Fruit fly (Drosophila melanogaster) whole organism, embryonic: ENCODE results near the gene Syx1A.

Experiments
- Aef1 ChIP-seq: fragments of 200-800 bp; sonication (Bioruptor generic); IDR thresholded peaks from 3 replicates; pipeline ENCODE4 v1.3.6; 2022; ENCODE audit warnings: missing biosample characterization, missing genetic modification characterization
- Antp ChIP-seq: fragments of 200-800 bp; sonication (Bioruptor generic); optimal IDR thresholded peaks from 3 replicates; lab custom pipeline; 2016; ENCODE audit warnings: missing biosample characterization, missing genetic modification characterization
- Atf3 ChIP-seq: fragments of 200-800 bp; sonication (Bioruptor generic); optimal IDR thresholded peaks from 3 replicates; lab custom pipeline; 2016; ENCODE audit warnings: missing biosample characterization, missing genetic modification characterization
- Bdp1 ChIP-seq: fragments of 200-800 bp; sonication (Bioruptor generic); optimal IDR thresholded peaks from 3 replicates; lab custom pipeline; 2016; ENCODE audit warnings: missing biosample characterization, missing genetic modification characterization
- CG10267 ChIP-seq: fragments of 200-800 bp; sonication (Bioruptor generic); optimal IDR thresholded peaks from 2 replicates; lab custom pipeline; 2018; ENCODE audit warnings: missing biosample characterization, mild to moderate bottlenecking, missing genetic modification characterization, moderate library complexity
- CG10321 ChIP-seq: fragments of 200-800 bp; sonication (Bioruptor generic); IDR thresholded peaks from 2 replicates; pipeline ENCODE4 v1.3.6; 2022; ENCODE audit warnings: missing biosample characterization, missing genetic modification characterization
- CG15011 ChIP-seq: fragments of 200-800 bp; sonication (Bioruptor generic); optimal IDR thresholded peaks from 3 replicates; lab custom pipeline; 2018; ENCODE audit warnings: missing biosample characterization, mild to moderate bottlenecking, missing genetic modification characterization
- CG2202 ChIP-seq: fragments of 200-800 bp; sonication (Bioruptor generic); optimal IDR thresholded peaks from 2 replicates; lab custom pipeline; 2018; ENCODE audit warnings: missing biosample characterization, mild to moderate bottlenecking, missing genetic modification characterization
- CG31441 ChIP-seq: fragments of 200-800 bp; sonication (Bioruptor generic); IDR thresholded peaks from 2 replicates; pipeline ENCODE4 v1.3.6; 2022; ENCODE audit warnings: missing biosample characterization, missing genetic modification characterization
- CG3163 ChIP-seq: fragments of 200-800 bp; sonication (Bioruptor generic); optimal IDR thresholded peaks from 3 replicates; lab custom pipeline; 2016; ENCODE audit warnings: missing biosample characterization, missing genetic modification characterization
- CG32767 ChIP-seq: fragments of 200-800 bp; sonication (Bioruptor generic); IDR thresholded peaks from 2 replicates; pipeline ENCODE4 v1.3.6; 2022; ENCODE audit warnings: missing biosample characterization, missing genetic modification characterization
- CG3847 ChIP-seq: fragments of 200-800 bp; sonication (Bioruptor generic); IDR thresholded peaks from 2 replicates; pipeline ENCODE4 v1.3.6; 2022; ENCODE audit warnings: missing biosample characterization, missing genetic modification characterization
- CG4617 ChIP-seq: fragments of 200-800 bp; sonication (Bioruptor generic); optimal IDR thresholded peaks from 3 replicates; lab custom pipeline; 2016; ENCODE audit warnings: missing biosample characterization, missing genetic modification characterization, borderline replicate concordance
- CG6654 ChIP-seq: fragments of 200-800 bp; sonication (Bioruptor generic); optimal IDR thresholded peaks from 2 replicates; lab custom pipeline; 2017; ENCODE audit warnings: missing biosample characterization, mild to moderate bottlenecking, missing genetic modification characterization
- CG6854 ChIP-seq: fragments of 200-800 bp; sonication (Bioruptor generic); optimal IDR thresholded peaks from 3 replicates; lab custom pipeline; 2017; ENCODE audit warnings: missing biosample characterization, mild to moderate bottlenecking, missing genetic modification characterization
- CG8281 ChIP-seq: fragments of 200-800 bp; sonication (Bioruptor generic); optimal IDR thresholded peaks from 2 replicates; lab custom pipeline; 2018; ENCODE audit warnings: missing biosample characterization, mild to moderate bottlenecking, missing genetic modification characterization, moderate library complexity
- CG9876 ChIP-seq: fragments of 200-800 bp; sonication (Bioruptor generic); optimal IDR thresholded peaks from 2 replicates; lab custom pipeline; 2016; ENCODE audit warnings: missing biosample characterization, missing genetic modification characterization
- CoRest ChIP-seq: fragments of 200-800 bp; sonication (Bioruptor generic); optimal IDR thresholded peaks from 3 replicates; lab custom pipeline; 2018; ENCODE audit warnings: missing biosample characterization, mild to moderate bottlenecking, missing genetic modification characterization, moderate library complexity
- D19B ChIP-seq: fragments of 200-800 bp; sonication (Bioruptor generic); optimal IDR thresholded peaks from 2 replicates; lab custom pipeline; 2017; ENCODE audit warnings: missing biosample characterization, mild to moderate bottlenecking, missing genetic modification characterization
- Dip3 ChIP-seq: fragments of 200-800 bp; sonication (Bioruptor generic); optimal IDR thresholded peaks from 3 replicates; lab custom pipeline; 2016; ENCODE audit warnings: missing biosample characterization, missing genetic modification characterization
- Drgx ChIP-seq: fragments of 200-800 bp; sonication (Bioruptor generic); IDR thresholded peaks from 2 replicates; pipeline ENCODE4 v1.3.6; 2022; ENCODE audit warnings: missing biosample characterization, missing genetic modification characterization
- Ets65A ChIP-seq: fragments of 200-800 bp; sonication (Bioruptor generic); peaks from one replicate; lab custom pipeline; 2016; ENCODE audit warnings: missing biosample characterization, missing genetic modification characterization
- HLH3B ChIP-seq: fragments of 200-800 bp; sonication (Bioruptor generic); IDR thresholded peaks from 2 replicates; pipeline ENCODE4 v1.3.6; 2022; ENCODE audit warnings: missing biosample characterization, missing genetic modification characterization
- HmgD ChIP-seq: fragments of 200-800 bp; sonication (Bioruptor generic); optimal IDR thresholded peaks from 3 replicates; lab custom pipeline; 2016; ENCODE audit warnings: missing biosample characterization, missing genetic modification characterization
- Max ChIP-seq: fragments of 200-800 bp; sonication (Bioruptor generic); optimal IDR thresholded peaks from 2 replicates; lab custom pipeline; 2016; ENCODE audit warnings: missing biosample characterization, mild to moderate bottlenecking, missing genetic modification characterization
- Pdp1 ChIP-seq, 2 experiments: fragments of 200-800 bp; sonication (Bioruptor generic); optimal IDR thresholded peaks; 3 replicates each; lab custom pipeline; 2016; ENCODE audit warnings: missing biosample characterization in 2 of 2, missing genetic modification characterization in 2 of 2, mild to moderate bottlenecking in 1 of 2, moderate library complexity in 1 of 2
- Taf1 ChIP-seq: fragments of 200-800 bp; sonication (Bioruptor generic); IDR thresholded peaks from 2 replicates; pipeline ENCODE4 v1.3.6; 2022; ENCODE audit warnings: missing biosample characterization, missing genetic modification characterization
- Vsx1 ChIP-seq: fragments of 200-800 bp; sonication (Bioruptor generic); optimal IDR thresholded peaks from 2 replicates; lab custom pipeline; 2017; ENCODE audit warnings: missing biosample characterization, mild to moderate bottlenecking, missing genetic modification characterization, missing genetic modification reagents
- ash1 ChIP-seq: fragments of 200-800 bp; sonication (Bioruptor generic); optimal IDR thresholded peaks from 2 replicates; lab custom pipeline; 2018; ENCODE audit warnings: missing biosample characterization, mild to moderate bottlenecking, missing genetic modification characterization
- bab2 ChIP-seq: fragments of 200-800 bp; sonication (Bioruptor generic); optimal IDR thresholded peaks from 2 replicates; lab custom pipeline; 2016; ENCODE audit warnings: missing biosample characterization, missing genetic modification characterization
- bigmax ChIP-seq: fragments of 200-800 bp; sonication (Bioruptor generic); optimal IDR thresholded peaks from 2 replicates; lab custom pipeline; 2018; ENCODE audit warnings: missing biosample characterization, mild to moderate bottlenecking, missing genetic modification characterization
- bowl ChIP-seq: fragments of 200-800 bp; sonication (Bioruptor generic); IDR thresholded peaks from 2 replicates; pipeline ENCODE4 v1.3.6; 2022; ENCODE audit warnings: missing biosample characterization, missing genetic modification characterization
- dm ChIP-seq: fragments of 200-800 bp; sonication (Bioruptor generic); optimal IDR thresholded peaks from 3 replicates; lab custom pipeline; 2016; ENCODE audit warnings: missing biosample characterization, missing genetic modification characterization
- dmrt99B ChIP-seq: fragments of 200-800 bp; sonication (Bioruptor generic); optimal IDR thresholded peaks from 2 replicates; lab custom pipeline; 2018; ENCODE audit warnings: missing biosample characterization, mild to moderate bottlenecking, missing genetic modification characterization, moderate library complexity
- esg ChIP-seq: fragments of 200-800 bp; sonication (Bioruptor generic); conservative IDR thresholded peaks from 2 replicates; pipeline ENCODE4 v1.3.6; 2022; ENCODE audit warnings: missing biosample characterization, missing genetic modification characterization
- exex ChIP-seq: fragments of 200-800 bp; sonication (Bioruptor generic); optimal IDR thresholded peaks from 4 replicates; lab custom pipeline; 2018; ENCODE audit warnings: missing biosample characterization, mild to moderate bottlenecking, missing genetic modification characterization, moderate library complexity
- eyg ChIP-seq: fragments of 200-800 bp; sonication (Bioruptor generic); optimal IDR thresholded peaks from 3 replicates; lab custom pipeline; 2016; ENCODE audit warnings: missing biosample characterization, missing genetic modification characterization
- grn ChIP-seq: fragments of 200-800 bp; sonication (Bioruptor generic); optimal IDR thresholded peaks from 3 replicates; lab custom pipeline; 2017; ENCODE audit warnings: missing biosample characterization, missing genetic modification characterization
- gsb ChIP-seq: fragments of 200-800 bp; sonication (Bioruptor generic); IDR thresholded peaks from 2 replicates; pipeline ENCODE4 v1.3.6; 2022; ENCODE audit warnings: missing biosample characterization, missing genetic modification characterization
- gsb-n ChIP-seq: fragments of 200-800 bp; sonication (Bioruptor generic); optimal IDR thresholded peaks from 3 replicates; lab custom pipeline; 2018; ENCODE audit warnings: missing biosample characterization, mild to moderate bottlenecking, missing genetic modification characterization
- lbe ChIP-seq: fragments of 200-800 bp; sonication (Bioruptor generic); optimal IDR thresholded peaks from 2 replicates; lab custom pipeline; 2016; ENCODE audit warnings: missing biosample characterization, mild to moderate bottlenecking, missing genetic modification characterization
- lov ChIP-seq, 2 experiments: fragments of 200-800 bp in 1 of 2; fragments of >200 bp in 1 of 2; sonication (Bioruptor generic) in 1 of 2; IDR thresholded peaks in 1 of 2; optimal IDR thresholded peaks in 1 of 2; 2 replicates in 1 of 2; 3 replicates in 1 of 2; pipeline versions ENCODE4 v1.3.6 to Lab custom; 2017 to 2022; ENCODE audit warnings: missing biosample characterization in 1 of 2, missing genetic modification characterization in 1 of 2
- pan ChIP-seq, 4 experiments: fragments of >200 bp in 3 of 4; fragments of 200-800 bp in 1 of 4; sonication (Bioruptor generic) in 1 of 4; optimal IDR thresholded peaks in 3 of 4; IDR thresholded peaks in 1 of 4; 2 replicates each; pipeline versions ENCODE4 v1.3.6 to Lab custom; 2017 to 2022; ENCODE audit warnings: missing biosample characterization in 2 of 4, missing genetic modification characterization in 2 of 4, mixed read lengths in 1 of 4
- prd ChIP-seq, 3 experiments: fragments of >200 bp in 2 of 3; fragments of 200-800 bp in 1 of 3; sonication (Bioruptor generic) in 1 of 3; optimal IDR thresholded peaks in 2 of 3; IDR thresholded peaks in 1 of 3; 2 replicates in 2 of 3; 3 replicates in 1 of 3; pipeline versions ENCODE4 v1.3.6 to Lab custom; 2017 to 2022; ENCODE audit warnings: missing biosample characterization in 1 of 3, missing genetic modification characterization in 1 of 3
- psq ChIP-seq: fragments of 200-800 bp; sonication (Bioruptor generic); optimal IDR thresholded peaks from 2 replicates; lab custom pipeline; 2017; ENCODE audit warnings: missing biosample characterization, missing genetic modification characterization
- slbo ChIP-seq: fragments of 200-800 bp; sonication (Bioruptor generic); IDR thresholded peaks from 2 replicates; pipeline ENCODE4 v1.3.6; 2022; ENCODE audit warnings: missing biosample characterization, missing genetic modification characterization
- so ChIP-seq: fragments of 200-800 bp; sonication (Bioruptor generic); IDR thresholded peaks from 3 replicates; pipeline ENCODE4 v1.3.6; 2022; ENCODE audit warnings: missing biosample characterization, missing genetic modification characterization
- sob ChIP-seq: fragments of 200-800 bp; sonication (Bioruptor generic); IDR thresholded peaks from 2 replicates; pipeline ENCODE4 v1.3.6; 2022; ENCODE audit warnings: missing biosample characterization, missing genetic modification characterization
- sug ChIP-seq: fragments of 200-800 bp; optimal IDR thresholded peaks from 2 replicates; lab custom pipeline; 2019; ENCODE audit warnings: missing biosample characterization, mild to moderate bottlenecking, missing genetic modification characterization, moderate library complexity

The Syx1A gene

DNA sequence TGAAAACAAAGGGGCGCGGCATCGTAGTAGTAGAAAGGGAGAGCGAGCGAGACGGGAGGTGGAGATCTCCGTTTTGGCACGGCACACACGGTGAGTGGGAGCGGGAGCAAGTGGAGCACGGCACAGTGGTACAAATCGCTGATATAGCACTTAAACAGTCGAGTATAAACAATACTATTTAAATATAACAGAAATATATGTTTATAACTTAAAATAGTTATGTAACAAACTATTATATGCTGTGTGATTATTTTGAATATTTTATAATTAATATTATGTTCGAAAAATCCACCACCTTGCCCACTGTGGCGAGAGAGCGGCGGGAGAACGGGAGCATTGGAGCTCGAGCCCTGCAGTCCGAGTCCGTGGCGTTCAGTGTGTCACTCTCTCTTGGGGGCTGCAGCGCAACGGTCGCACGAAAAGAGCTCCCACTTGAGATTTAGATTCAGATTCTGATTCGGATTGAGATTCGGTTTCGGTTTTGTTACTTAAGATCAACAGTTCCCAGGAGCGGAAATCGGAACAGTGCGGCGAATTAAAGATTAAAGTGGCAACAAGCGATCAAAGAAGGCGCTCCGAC lies 35.5 kb upstream of the Syx1A start, which contains the start of gene Kal1 (continued):
- TF ChIP-seq lov (optimal IDR thresholded peaks at IDR 0.05; lab: Kevin White, UChicago), result no peak
- peak; percentile 90 for TF ChIP-seq lov (GFP tag; IDR thresholded peaks at IDR 0.05; lab: Robert Waterston, UW)
- TF ChIP-seq HmgD (GFP tag; lab: Kevin White, UChicago), result no peak
- no peak for TF ChIP-seq Dip3 (GFP tag; lab: Kevin White, UChicago)
- peak; percentile 69 for TF ChIP-seq gsb (GFP tag; lab: Robert Waterston, UW)
- peak; percentile 54 for TF ChIP-seq sug (tag; lab: Kevin White, UChicago)
- peak; percentile 82 for TF ChIP-seq Aef1
- TF ChIP-seq CG32767 (GFP tag; lab: Robert Waterston, UW), result peak; percentile 95
- no peak for TF ChIP-seq CG9876 (GFP tag; lab: Kevin White, UChicago)
- TF ChIP-seq eyg (GFP tag; lab: Kevin White, UChicago), result no peak
- peak; percentile 94 for TF ChIP-seq CG2202 (tag; lab: Kevin White, UChicago)
- peak; percentile 99 for TF ChIP-seq Drgx (GFP tag; lab: Robert Waterston, UW)
- peak; percentile 80 for TF ChIP-seq slbo (GFP tag; lab: Robert Waterston, UW)
- peak; percentile 53; the same call in 1 of the 2 replicates for TF ChIP-seq Taf1 (GFP tag; lab: Robert Waterston, UW)
- peak; percentile 30 for TF ChIP-seq D19B (GFP tag; lab: Kevin White, UChicago)
- TF ChIP-seq sob (GFP tag; lab: Robert Waterston, UW), result peak; percentile 90
- TF ChIP-seq CG31441 (GFP tag; lab: Robert Waterston, UW), result peak; percentile 96
- TF ChIP-seq CG4617 (GFP tag; lab: Kevin White, UChicago), result peak; percentile 65
- no peak for TF ChIP-seq dm (GFP tag; lab: Kevin White, UChicago)
- no peak for TF ChIP-seq CG3163 (GFP tag; lab: Kevin White, UChicago)
- TF ChIP-seq CoRest (tag; lab: Kevin White, UChicago), result peak; percentile 90
- peak; percentile 19 to 71 for TF ChIP-seq Pdp1 (GFP tag; optimal IDR thresholded peaks at IDR 0.05; lab: Kevin White, UChicago)
- TF ChIP-seq CG8281 (tag; lab: Kevin White, UChicago), result peak; percentile 70
- no peak for TF ChIP-seq Antp (GFP tag; lab: Kevin White, UChicago)
- TF ChIP-seq pan (optimal IDR thresholded peaks at IDR 0.05; lab: Kevin White, UChicago), result no peak
- TF ChIP-seq pan (GFP tag; optimal IDR thresholded peaks at IDR 0.05 in 1 of 2, IDR thresholded peaks at IDR 0.05 in 1 of 2), result peak in 1 of 2 experiments; percentile 94
- no peak for TF ChIP-seq bigmax (GFP tag; lab: Kevin White, UChicago)
- TF ChIP-seq Ets65A (GFP tag; lab: Kevin White, UChicago), result peak; percentile 85
- peak; percentile 55; the same call in 1 of the 2 replicates for TF ChIP-seq CG10321
- peak; percentile 56 for TF ChIP-seq exex (tag; lab: Kevin White, UChicago)
- peak; percentile 74 for TF ChIP-seq Max (GFP tag; lab: Kevin White, UChicago)
- peak; percentile 24 for TF ChIP-seq bab2
- peak; percentile 86 for TF ChIP-seq CG6854 (GFP tag; lab: Kevin White, UChicago)
- TF ChIP-seq Vsx1 (GFP tag; lab: Kevin White, UChicago), result peak; percentile 86
- TF ChIP-seq Bdp1 (GFP tag; lab: Kevin White, UChicago), result no peak
- peak; percentile 96 for TF ChIP-seq lbe
- TF ChIP-seq so (GFP tag; lab: Robert Waterston, UW), result peak; percentile 97
- peak; percentile 11 for TF ChIP-seq grn (GFP tag; lab: Kevin White, UChicago)
- TF ChIP-seq gsb-n (tag; lab: Kevin White, UChicago), result peak; percentile 97
- peak; percentile 85 for TF ChIP-seq bowl
- no peak for TF ChIP-seq prd (optimal IDR thresholded peaks at IDR 0.05; lab: Kevin White, UChicago)
- TF ChIP-seq prd (GFP tag; IDR thresholded peaks at IDR 0.05; lab: Robert Waterston, UW), result peak; percentile 91
- peak; percentile 91 for TF ChIP-seq CG10267 (tag; lab: Kevin White, UChicago)
- peak; percentile 96 for TF ChIP-seq dmrt99B
- TF ChIP-seq CG3847 (GFP tag; lab: Robert Waterston, UW), result peak; percentile 87
- TF ChIP-seq esg, result peak; percentile 86
- TF ChIP-seq ash1, result no peak
- TF ChIP-seq CG15011 (GFP tag; lab: Kevin White, UChicago), result peak; percentile 82
- TF ChIP-seq Atf3 (GFP tag; lab: Kevin White, UChicago), result no peak
- TF ChIP-seq psq (GFP tag; lab: Kevin White, UChicago), result peak; percentile 45
- peak; percentile 73 for TF ChIP-seq CG6654 (GFP tag; lab: Kevin White, UChicago)
- peak; percentile 96 for TF ChIP-seq HLH3B (GFP tag; lab: Robert Waterston, UW)
